Fruit fly (Drosophila melanogaster): ENCODE data around the gene CG9689.

Gene CG9689

DNA sequence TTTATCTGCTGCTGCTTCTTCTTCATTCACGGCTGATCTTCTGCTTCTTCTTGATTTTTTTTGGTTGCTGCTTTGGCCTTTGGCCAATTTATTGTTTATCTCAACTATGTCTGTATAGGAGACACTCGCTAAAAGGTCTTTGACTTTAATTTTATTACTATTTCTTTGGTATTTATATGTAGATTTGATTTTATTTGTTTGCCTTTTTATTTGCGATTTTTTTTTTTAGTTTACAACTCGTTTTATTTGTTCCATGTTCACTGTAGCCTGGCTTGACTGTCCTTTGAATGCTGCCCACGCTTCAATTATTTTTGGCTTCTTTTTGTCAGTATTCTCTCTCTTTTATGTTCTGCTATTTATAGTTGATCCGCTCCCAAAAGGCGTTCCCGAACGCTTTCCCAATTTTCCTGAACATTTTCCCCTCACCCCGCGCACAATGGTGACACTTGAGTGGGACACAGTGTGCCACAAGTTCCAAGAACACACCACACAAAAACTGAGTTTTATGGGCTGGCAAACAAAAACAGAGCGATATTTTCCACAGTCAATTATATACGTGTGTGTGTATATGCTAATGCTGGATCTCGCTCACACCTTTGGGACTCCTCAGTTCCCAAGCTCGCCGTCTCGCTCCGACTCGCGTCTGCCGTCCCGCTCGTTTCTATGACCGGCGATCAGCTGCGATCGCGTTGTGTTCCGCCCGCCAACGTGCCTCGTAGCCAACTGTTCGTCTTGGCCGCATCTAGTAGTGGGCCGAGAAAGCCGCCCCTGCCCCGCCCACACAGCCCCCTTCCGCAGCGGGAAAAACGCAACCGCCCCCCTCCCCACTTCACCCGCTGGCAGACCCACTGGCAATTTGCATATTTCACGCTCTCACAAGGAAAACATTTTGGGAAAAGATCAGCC is 5.6 kb upstream of the CG9689 start, which contains the start of gene CG15247 (continued):
- TF ChIP-seq bowl (GFP tag; IDR thresholded peaks at IDR 0.05): peak; percentile 43; the same call in 1 of the 2 replicates
- no peak for TF ChIP-seq Sin3A (optimal IDR thresholded peaks at IDR 0.05)
- peak; percentile 78 for TF ChIP-seq lilli (GFP tag; optimal IDR thresholded peaks at IDR 0.05)
- TF ChIP-seq CG16813 (GFP tag; IDR thresholded peaks at IDR 0.05; ENCODE audit: partially characterized antibody): no peak
- peak; percentile 87 for TF ChIP-seq CG32532 (GFP tag; IDR thresholded peaks at IDR 0.05)
- TF ChIP-seq Bgb (GFP tag; IDR thresholded peaks at IDR 0.05; ENCODE audit: partially characterized antibody): no peak
- TF ChIP-seq ash1 (GFP tag; optimal IDR thresholded peaks at IDR 0.05): no peak
- peak; percentile 66 for TF ChIP-seq CG13296 (GFP tag; optimal IDR thresholded peaks at IDR 0.05)
- TF ChIP-seq CG13894 (tag; optimal IDR thresholded peaks at IDR 0.05): peak; percentile 23
- no peak for TF ChIP-seq CG30020 (tag; optimal IDR thresholded peaks at IDR 0.05)
- TF ChIP-seq hbn (GFP tag; IDR thresholded peaks at IDR 0.05; ENCODE audit: partially characterized antibody): no peak
- TF ChIP-seq Antp (GFP tag; optimal IDR thresholded peaks at IDR 0.05): peak; percentile 62
- peak; percentile 77 for TF ChIP-seq ken (GFP tag; IDR thresholded peaks at IDR 0.05)
- TF ChIP-seq slp2 (GFP tag; optimal IDR thresholded peaks at IDR 0.05): peak; percentile 54
- TF ChIP-seq Ravus (GFP tag; IDR thresholded peaks at IDR 0.05): peak; percentile 49
- TF ChIP-seq dimm (GFP tag; IDR thresholded peaks at IDR 0.05): no peak
- TF ChIP-seq scrt (GFP tag; optimal IDR thresholded peaks at IDR 0.05): peak; percentile 47
- TF ChIP-seq Doc2 (GFP tag; IDR thresholded peaks at IDR 0.05): no peak
- TF ChIP-seq pzg (GFP tag; optimal IDR thresholded peaks at IDR 0.05): no peak
- TF ChIP-seq Nf-YB (GFP tag; optimal IDR thresholded peaks at IDR 0.05): peak; percentile 31
- TF ChIP-seq hth (optimal IDR thresholded peaks at IDR 0.05): no peak
- peak; percentile 67; the same call in 2 of the 3 replicates for TF ChIP-seq CG11093 (GFP tag; IDR thresholded peaks at IDR 0.05)
- peak; percentile 85 for TF ChIP-seq CG13424 (tag; optimal IDR thresholded peaks at IDR 0.05)
- TF ChIP-seq crp (GFP tag; optimal IDR thresholded peaks at IDR 0.05): peak in 1 of 2 experiments; percentile 6
- peak; percentile 67 for TF ChIP-seq bcd (GFP tag; optimal IDR thresholded peaks at IDR 0.05)
- TF ChIP-seq CG4617 (GFP tag; optimal IDR thresholded peaks at IDR 0.05; ENCODE audit: borderline replicate concordance): peak; percentile 13
- TF ChIP-seq cad (GFP tag; optimal IDR thresholded peaks at IDR 0.05): no peak
- no peak for TF ChIP-seq nom (GFP tag; optimal IDR thresholded peaks at IDR 0.05)
- TF ChIP-seq D19A (tag; optimal IDR thresholded peaks at IDR 0.05): peak; percentile 45
- TF ChIP-seq Mad (GFP tag; optimal IDR thresholded peaks at IDR 0.05): peak; percentile 22
- TF ChIP-seq Usf (GFP tag; optimal IDR thresholded peaks at IDR 0.05): peak; percentile 37
- TF ChIP-seq CG14667 (GFP tag; IDR thresholded peaks at IDR 0.05): peak; percentile 82
- no peak for TF ChIP-seq nerfin-2 (GFP tag; IDR thresholded peaks at IDR 0.05; ENCODE audit: partially characterized antibody)
- TF ChIP-seq bab2 (GFP tag; optimal IDR thresholded peaks at IDR 0.05): peak; percentile 73
- no peak for TF ChIP-seq CG4282 (GFP tag; optimal IDR thresholded peaks at IDR 0.05)
- TF ChIP-seq sc (optimal IDR thresholded peaks at IDR 0.05): no peak
- TF ChIP-seq sc (GFP tag; optimal IDR thresholded peaks at IDR 0.05): no peak
- peak; percentile 81 for TF ChIP-seq dmrt99B (tag; optimal IDR thresholded peaks at IDR 0.05)
- TF ChIP-seq CG10147 (GFP tag; optimal IDR thresholded peaks at IDR 0.05): peak; percentile 59
- no peak for TF ChIP-seq amos (GFP tag; IDR thresholded peaks at IDR 0.05; ENCODE audit: partially characterized antibody)
- no peak for TF ChIP-seq CG4707 (GFP tag; optimal IDR thresholded peaks at IDR 0.05)
- TF ChIP-seq CG1603 (tag; optimal IDR thresholded peaks at IDR 0.05): no peak
- TF ChIP-seq gsb (GFP tag; IDR thresholded peaks at IDR 0.05): peak; percentile 70
- TF ChIP-seq CG12942 (GFP tag; optimal IDR thresholded peaks at IDR 0.05): peak; percentile 22
- no peak for TF ChIP-seq Hr39 (optimal IDR thresholded peaks at IDR 0.05)
- peak; percentile 20 to 77 for TF ChIP-seq Hr51 (GFP tag; optimal IDR thresholded peaks at IDR 0.05)
- peak; percentile 53; the same call in 1 of the 2 replicates for TF ChIP-seq klu (GFP tag; IDR thresholded peaks at IDR 0.05)
- no peak for TF ChIP-seq lov (optimal IDR thresholded peaks at IDR 0.05)
- TF ChIP-seq lov (GFP tag; IDR thresholded peaks at IDR 0.05): peak; percentile 55; the same call in 1 of the 3 replicates
